Worm (Caenorhabditis elegans) whole organism, L1 larva: Measurements from ENCODE around the gene his-3.

Experiments
- C04F5.9 ChIP-seq: sonication (generic microtip); optimal IDR thresholded peaks from 2 replicates; lab custom pipeline; 2016; ENCODE audit warnings: missing genetic modification characterization, missing compliant biosample characterization
- C16A3.4 ChIP-seq: fragments of 150-350 bp; optimal IDR thresholded peaks from 2 replicates; lab custom pipeline; 2014; ENCODE audit warnings: missing biosample characterization, missing genetic modification characterization
- Y116A8C.19 ChIP-seq: sonication (generic microtip); optimal IDR thresholded peaks from 2 replicates; lab custom pipeline; 2016; ENCODE audit warnings: missing compliant biosample characterization, missing genetic modification characterization, borderline replicate concordance
- alr-1 ChIP-seq: fragments of 200-800 bp; sonication (Bioruptor generic); optimal IDR thresholded peaks from 2 replicates; lab custom pipeline; 2018; ENCODE audit warnings: borderline replicate concordance, mild to moderate bottlenecking, missing genetic modification characterization, missing compliant biosample characterization
- aly-2 ChIP-seq: fragments of 150-350 bp; optimal IDR thresholded peaks from 2 replicates; lab custom pipeline; 2014; ENCODE audit warnings: missing biosample characterization, missing genetic modification characterization
- blmp-1 ChIP-seq: fragments of 150-350 bp; optimal IDR thresholded peaks from 2 replicates; lab custom pipeline; 2014; ENCODE audit warnings: missing biosample characterization, missing genetic modification characterization
- ceh-63 ChIP-seq: fragments of 200-800 bp; sonication (Bioruptor generic); optimal IDR thresholded peaks from 2 replicates; lab custom pipeline; 2018; ENCODE audit warnings: mild to moderate bottlenecking, missing genetic modification characterization, missing compliant biosample characterization
- ces-1 ChIP-seq: fragments of 150-350 bp; optimal IDR thresholded peaks from 2 replicates; lab custom pipeline; 2014; ENCODE audit warnings: missing biosample characterization, missing genetic modification reagents, missing genetic modification characterization
- ets-5 ChIP-seq: fragments of 200-800 bp; sonication (Bioruptor generic); IDR thresholded peaks from 2 replicates; pipeline ENCODE4 v1.3.6; 2022; ENCODE audit warnings: missing genetic modification characterization, missing compliant biosample characterization
- fos-1 ChIP-seq: fragments of 150-350 bp; optimal IDR thresholded peaks from 2 replicates; lab custom pipeline; 2014; ENCODE audit warnings: missing biosample characterization, missing genetic modification characterization
- lin-13 ChIP-seq: fragments of 150-350 bp; optimal IDR thresholded peaks from 2 replicates; lab custom pipeline; 2014; ENCODE audit warnings: missing biosample characterization, missing genetic modification reagents, missing genetic modification characterization
- lin-39 ChIP-seq: fragments of 150-350 bp; optimal IDR thresholded peaks from 2 replicates; lab custom pipeline; 2014; ENCODE audit warnings: missing biosample characterization, missing genetic modification reagents, missing genetic modification characterization
- sptf-1 ChIP-seq: fragments of 150-350 bp; optimal IDR thresholded peaks from 2 replicates; lab custom pipeline; 2014; ENCODE audit warnings: missing biosample characterization, missing genetic modification characterization
- ztf-11 ChIP-seq, 2 experiments: sonication (generic microtip); optimal IDR thresholded peaks; 2 replicates each; lab custom pipeline; 2016 to 2017; ENCODE audit warnings: missing genetic modification characterization in 2 of 2, missing biosample characterization in 1 of 2, missing compliant biosample characterization in 1 of 2

DNA sequence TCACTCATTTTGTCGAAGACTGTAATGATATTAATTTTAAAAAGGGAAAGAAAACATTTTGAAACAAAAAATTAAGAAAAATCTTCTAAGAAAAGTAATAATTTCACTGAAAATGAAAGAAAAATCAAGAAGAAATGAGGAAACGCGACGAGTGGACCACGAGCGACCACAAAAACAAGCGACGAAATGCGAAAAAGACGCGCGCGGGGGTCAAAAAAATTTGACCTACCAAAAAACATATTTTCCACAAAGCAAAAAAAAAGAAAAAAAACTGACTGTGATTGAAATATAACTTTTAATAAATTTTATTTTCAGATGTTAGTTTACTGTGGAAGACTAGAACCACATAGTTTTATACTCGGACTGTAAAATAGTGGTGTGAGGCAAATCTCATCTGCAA, 18.3 kb downstream of the his-3 start, which contains the start of gene F14H3.6:
- TF ChIP-seq C04F5.9 (tag; lab: Kevin White, UChicago), result no peak
- TF ChIP-seq fos-1 (tag; lab: Kevin White, UChicago), result no peak
- TF ChIP-seq lin-13 (GFP tag; lab: Kevin White, UChicago), result no peak
- no peak for TF ChIP-seq lin-39 (tag; lab: Kevin White, UChicago)
- TF ChIP-seq ets-5 (GFP tag; lab: Robert Waterston, UW), result no peak
- no peak for TF ChIP-seq ces-1 (GFP tag; lab: Kevin White, UChicago)
- no peak for TF ChIP-seq ceh-63 (GFP tag; lab: Kevin White, UChicago)
- TF ChIP-seq aly-2 (tag; lab: Kevin White, UChicago), result no peak
- no peak for TF ChIP-seq Y116A8C.19 (tag; lab: Kevin White, UChicago)
- no peak for TF ChIP-seq alr-1 (tag; lab: Kevin White, UChicago)
- TF ChIP-seq sptf-1 (tag; lab: Kevin White, UChicago), result no peak
- no peak for TF ChIP-seq C16A3.4 (tag; lab: Kevin White, UChicago)
- no peak for TF ChIP-seq ztf-11 (tag; optimal IDR thresholded peaks at IDR 0.05; lab: Kevin White, UChicago)
- TF ChIP-seq blmp-1 (tag; lab: Kevin White, UChicago), result no peak
